Worm (Caenorhabditis elegans): ENCODE data around the gene ubh-3.

ubh-3 gene

ce11 chrV:6476026-6476425, 32.6 kb downstream of the ubh-3 start:
- TF ChIP-seq tbx-37 (GFP tag; conservative IDR thresholded peaks at IDR 0.05) (no peak), hmbx-1 (tag; optimal IDR thresholded peaks at IDR 0.05) (no peak), scrt-1 (GFP tag; IDR thresholded peaks at IDR 0.05) (no peak), F13C5.2 (tag; optimal IDR thresholded peaks at IDR 0.05) (no peak), pes-1 (GFP tag; IDR thresholded peaks at IDR 0.05) (no peak), ceh-13 (GFP tag; optimal IDR thresholded peaks at IDR 0.05) (no peak), tra-4 (tag; optimal IDR thresholded peaks at IDR 0.05) (no peak), sea-1 (GFP tag; conservative IDR thresholded peaks at IDR 0.05) (no peak), tbx-11 (GFP tag; IDR thresholded peaks at IDR 0.05) (no peak), ets-7 (tag; optimal IDR thresholded peaks at IDR 0.05) (no peak), hnd-1 (tag; optimal IDR thresholded peaks at IDR 0.05) (no peak), B0310.2 (tag; optimal IDR thresholded peaks at IDR 0.05) (no peak), flt-1 (GFP tag; IDR thresholded peaks at IDR 0.05) (no peak)

ce11 chrV:6471208-6471607, 37.4 kb downstream of the ubh-3 start:
- TF ChIP-seq tbx-11 (GFP tag; IDR thresholded peaks at IDR 0.05) (no peak), hmg-4 (GFP tag; optimal IDR thresholded peaks at IDR 0.05) (no peak), ets-7 (tag; optimal IDR thresholded peaks at IDR 0.05) (no peak), F13C5.2 (tag; optimal IDR thresholded peaks at IDR 0.05) (no peak)

- no peak for TF ChIP-seq hmbx-1 (tag; optimal IDR thresholded peaks at IDR 0.05)
- TF ChIP-seq hnd-1 (tag; optimal IDR thresholded peaks at IDR 0.05) = no peak
- TF ChIP-seq ets-7 (tag; optimal IDR thresholded peaks at IDR 0.05) = no peak
- TF ChIP-seq ceh-13 (GFP tag; optimal IDR thresholded peaks at IDR 0.05) = no peak
- no peak for TF ChIP-seq tbx-11 (GFP tag; IDR thresholded peaks at IDR 0.05)
- no peak for TF ChIP-seq ama-1 (optimal IDR thresholded peaks at IDR 0.05)
- TF ChIP-seq tbx-37 (GFP tag; conservative IDR thresholded peaks at IDR 0.05) = no peak
- no peak for TF ChIP-seq scrt-1 (GFP tag; IDR thresholded peaks at IDR 0.05)
- no peak for TF ChIP-seq hmg-4 (GFP tag; optimal IDR thresholded peaks at IDR 0.05)
- no peak for TF ChIP-seq sea-1 (GFP tag; conservative IDR thresholded peaks at IDR 0.05)
- TF ChIP-seq flt-1 (GFP tag; IDR thresholded peaks at IDR 0.05) = no peak
- TF ChIP-seq tra-4 (tag; optimal IDR thresholded peaks at IDR 0.05) = no peak
- TF ChIP-seq pes-1 (GFP tag; IDR thresholded peaks at IDR 0.05) = no peak
- TF ChIP-seq ceh-36 (tag; optimal IDR thresholded peaks at IDR 0.05) = no peak
- TF ChIP-seq B0310.2 (tag; optimal IDR thresholded peaks at IDR 0.05) = no peak
- no peak for TF ChIP-seq aly-1 (tag; optimal IDR thresholded peaks at IDR 0.05)
- no peak for TF ChIP-seq F13C5.2 (tag; optimal IDR thresholded peaks at IDR 0.05)
These were observed 40.9 kb downstream of the ubh-3 start for ce11 chrV:6467676-6468075.

ce11 chrV:6464765-6465164, 43.8 kb downstream of the ubh-3 start, which contains the start of gene unc-83:
Gene unc-83 (plus strand): TSS chrV:6465065.
- no peak for TF ChIP-seq ets-7 (tag; optimal IDR thresholded peaks at IDR 0.05)
- TF ChIP-seq scrt-1 (GFP tag; IDR thresholded peaks at IDR 0.05) = no peak
- TF ChIP-seq ceh-13 (GFP tag; optimal IDR thresholded peaks at IDR 0.05) = no peak

- TF ChIP-seq aly-1 (tag; optimal IDR thresholded peaks at IDR 0.05) = no peak
- no peak for TF ChIP-seq ama-1 (optimal IDR thresholded peaks at IDR 0.05)
- TF ChIP-seq flt-1 (GFP tag; IDR thresholded peaks at IDR 0.05) = no peak
- TF ChIP-seq hmg-4 (GFP tag; optimal IDR thresholded peaks at IDR 0.05) = no peak
- no peak for TF ChIP-seq pes-1 (GFP tag; IDR thresholded peaks at IDR 0.05)
- no peak for TF ChIP-seq hmbx-1 (tag; optimal IDR thresholded peaks at IDR 0.05)
- TF ChIP-seq B0310.2 (tag; optimal IDR thresholded peaks at IDR 0.05) = no peak
- no peak for TF ChIP-seq sea-1 (GFP tag; conservative IDR thresholded peaks at IDR 0.05)
- no peak for TF ChIP-seq F13C5.2 (tag; optimal IDR thresholded peaks at IDR 0.05)
These were observed 44.4 kb downstream of the ubh-3 start for ce11 chrV:6464238-6464637.

- TF ChIP-seq ceh-36 (tag; optimal IDR thresholded peaks at IDR 0.05) (no peak), pes-1 (GFP tag; IDR thresholded peaks at IDR 0.05) (no peak), tra-4 (tag; optimal IDR thresholded peaks at IDR 0.05) (no peak)
These were observed 46.0 kb downstream of the ubh-3 start for ce11 chrV:6462606-6463005.

ce11 chrV:6461250-6461649, 47.4 kb downstream of the ubh-3 start:
- no peak for TF ChIP-seq ceh-36 (tag; optimal IDR thresholded peaks at IDR 0.05)
- TF ChIP-seq sea-1 (GFP tag; conservative IDR thresholded peaks at IDR 0.05) = no peak
- TF ChIP-seq hnd-1 (tag; optimal IDR thresholded peaks at IDR 0.05) = no peak
- no peak for TF ChIP-seq F13C5.2 (tag; optimal IDR thresholded peaks at IDR 0.05)
- no peak for TF ChIP-seq tbx-37 (GFP tag; conservative IDR thresholded peaks at IDR 0.05)
- no peak for TF ChIP-seq ceh-13 (GFP tag; optimal IDR thresholded peaks at IDR 0.05)
- TF ChIP-seq B0310.2 (tag; optimal IDR thresholded peaks at IDR 0.05) = no peak
- no peak for TF ChIP-seq pes-1 (GFP tag; IDR thresholded peaks at IDR 0.05)
- TF ChIP-seq hmg-4 (GFP tag; optimal IDR thresholded peaks at IDR 0.05) = no peak
- TF ChIP-seq tbx-11 (GFP tag; IDR thresholded peaks at IDR 0.05) = no peak
- TF ChIP-seq hmbx-1 (tag; optimal IDR thresholded peaks at IDR 0.05) = no peak
- no peak for TF ChIP-seq scrt-1 (GFP tag; IDR thresholded peaks at IDR 0.05)
- TF ChIP-seq aly-1 (tag; optimal IDR thresholded peaks at IDR 0.05) = no peak

ce11 chrV:6458302-6458998, 50.2 kb downstream of the ubh-3 start:
- TF ChIP-seq ceh-13 (GFP tag; optimal IDR thresholded peaks at IDR 0.05) (no peak), tra-4 (tag; optimal IDR thresholded peaks at IDR 0.05) (no peak), ets-7 (tag; optimal IDR thresholded peaks at IDR 0.05) (no peak), scrt-1 (GFP tag; IDR thresholded peaks at IDR 0.05) (no peak), hnd-1 (tag; optimal IDR thresholded peaks at IDR 0.05) (no peak), aly-1 (tag; optimal IDR thresholded peaks at IDR 0.05) (no peak)
